Worm (Caenorhabditis elegans) whole organism, L1 larva: Measurements from ENCODE around the gene drd-50.
A peak's percentile ranks its signal among the peaks of the same experiment; 100 is the strongest.

ENCODE experiments used
- C04F5.9 ChIP-seq: sonication (generic microtip); optimal IDR thresholded peaks from 2 replicates; lab custom pipeline; 2016; ENCODE audit warnings: missing genetic modification characterization, missing compliant biosample characterization
- Y116A8C.19 ChIP-seq: sonication (generic microtip); optimal IDR thresholded peaks from 2 replicates; lab custom pipeline; 2016; ENCODE audit warnings: missing compliant biosample characterization, missing genetic modification characterization, borderline replicate concordance
- aha-1 ChIP-seq: fragments of 150-350 bp; optimal IDR thresholded peaks from 2 replicates; lab custom pipeline; 2014; ENCODE audit warnings: missing biosample characterization, missing genetic modification characterization
- blmp-1 ChIP-seq: fragments of 150-350 bp; optimal IDR thresholded peaks from 2 replicates; lab custom pipeline; 2014; ENCODE audit warnings: missing biosample characterization, missing genetic modification characterization
- ceh-82 ChIP-seq, 3 experiments: fragments of 150-350 bp in 1 of 3; sonication (generic microtip) in 2 of 3; optimal IDR thresholded peaks; 2 replicates each; lab custom pipeline; 2014 to 2017; ENCODE audit warnings: missing biosample characterization in 3 of 3, missing genetic modification characterization in 3 of 3
- ceh-88 ChIP-seq: fragments of 200-800 bp; sonication (Bioruptor generic); IDR thresholded peaks from 2 replicates; pipeline ENCODE4 v1.3.6; 2022; ENCODE audit warnings: missing genetic modification characterization, missing compliant biosample characterization
- ceh-90 ChIP-seq: sonication (generic microtip); optimal IDR thresholded peaks from 2 replicates; lab custom pipeline; 2016; ENCODE audit warnings: missing genetic modification characterization, missing compliant biosample characterization
- ces-1 ChIP-seq: fragments of 150-350 bp; optimal IDR thresholded peaks from 2 replicates; lab custom pipeline; 2014; ENCODE audit warnings: missing biosample characterization, missing genetic modification reagents, missing genetic modification characterization
- dsc-1 ChIP-seq: sonication (generic microtip); optimal IDR thresholded peaks from 2 replicates; lab custom pipeline; 2016; ENCODE audit warnings: mild to moderate bottlenecking, missing genetic modification characterization, missing compliant biosample characterization
- efl-1 ChIP-seq, 4 experiments: fragments of 150-350 bp; optimal IDR thresholded peaks in 3 of 4; peaks in 1 of 4; 1 replicate in 1 of 4; 2 replicates in 3 of 4; lab custom pipeline; 2014; ENCODE audit warnings: missing biosample characterization in 2 of 4, missing genetic modification characterization in 2 of 4, missing genetic modification reagents in 2 of 4
- efl-3 ChIP-seq: fragments of 200-800 bp; sonication (Bioruptor generic); optimal IDR thresholded peaks from 2 replicates; lab custom pipeline; 2018; ENCODE audit warnings: mild to moderate bottlenecking, missing genetic modification characterization, missing compliant biosample characterization
- egl-27 ChIP-seq, 2 experiments: fragments of 150-350 bp in 1 of 2; sonication (generic microtip); optimal IDR thresholded peaks; 3 replicates each; lab custom pipeline; 2017 to 2018; ENCODE audit warnings: missing biosample characterization in 2 of 2, missing genetic modification characterization in 2 of 2, missing genetic modification reagents in 2 of 2
- elt-2 ChIP-seq: sonication (generic microtip); optimal IDR thresholded peaks from 2 replicates; lab custom pipeline; 2016; ENCODE audit warnings: missing genetic modification characterization, mild to moderate bottlenecking, inconsistent platforms, missing compliant biosample characterization, missing genetic modification reagents
- ets-5 ChIP-seq: fragments of 200-800 bp; sonication (Bioruptor generic); IDR thresholded peaks from 2 replicates; pipeline ENCODE4 v1.3.6; 2022; ENCODE audit warnings: missing genetic modification characterization, missing compliant biosample characterization
- fkh-4 ChIP-seq: sonication (generic microtip); optimal IDR thresholded peaks from 2 replicates; lab custom pipeline; 2016; ENCODE audit warnings: missing compliant biosample characterization, missing genetic modification characterization, borderline replicate concordance
- fos-1 ChIP-seq: fragments of 150-350 bp; optimal IDR thresholded peaks from 2 replicates; lab custom pipeline; 2014; ENCODE audit warnings: missing biosample characterization, missing genetic modification characterization
- hpl-2 ChIP-seq: fragments of 150-350 bp; optimal IDR thresholded peaks from 2 replicates; lab custom pipeline; 2014; ENCODE audit warnings: missing biosample characterization, missing genetic modification reagents, missing genetic modification characterization
- irx-1 ChIP-seq: sonication (generic microtip); optimal IDR thresholded peaks from 2 replicates; lab custom pipeline; 2016; ENCODE audit warnings: missing genetic modification characterization, missing compliant biosample characterization
- isw-1 ChIP-seq: fragments of 200-800 bp; sonication (Bioruptor generic); IDR thresholded peaks from 2 replicates; pipeline ENCODE4 v1.3.6; 2022; ENCODE audit warnings: missing genetic modification characterization, missing compliant biosample characterization
- jun-1 ChIP-seq: fragments of 150-350 bp; optimal IDR thresholded peaks from 2 replicates; lab custom pipeline; 2014; ENCODE audit warnings: missing biosample characterization, missing genetic modification reagents, missing genetic modification characterization
- lin-13 ChIP-seq: fragments of 150-350 bp; optimal IDR thresholded peaks from 2 replicates; lab custom pipeline; 2014; ENCODE audit warnings: missing biosample characterization, missing genetic modification reagents, missing genetic modification characterization
- lin-14 ChIP-seq: fragments of 200-800 bp; sonication (Bioruptor generic); optimal IDR thresholded peaks from 2 replicates; lab custom pipeline; 2018; ENCODE audit warnings: mild to moderate bottlenecking, missing genetic modification characterization, moderate library complexity, missing compliant biosample characterization
- lin-15B ChIP-seq: fragments of 150-350 bp; sonication (generic microtip); optimal IDR thresholded peaks from 3 replicates; lab custom pipeline; 2014; ENCODE audit warnings: missing biosample characterization, missing genetic modification characterization
- lin-35 ChIP-seq, 2 experiments: fragments of 150-350 bp; optimal IDR thresholded peaks; 2 replicates each; lab custom pipeline; 2014; ENCODE audit warnings: missing biosample characterization in 2 of 2, missing genetic modification characterization in 2 of 2, missing genetic modification reagents in 2 of 2
- mab-9 ChIP-seq: fragments of 200-800 bp; sonication (Bioruptor generic); IDR thresholded peaks from 2 replicates; pipeline ENCODE4 v1.3.6; 2022; ENCODE audit warnings: missing genetic modification reagents, missing genetic modification characterization, missing compliant biosample characterization
- nhr-19 ChIP-seq: fragments of 200-800 bp; sonication (Bioruptor generic); conservative IDR thresholded peaks from 2 replicates; pipeline ENCODE4 v1.3.6; 2022; ENCODE audit warnings: missing genetic modification characterization, missing compliant biosample characterization
- nhr-237 ChIP-seq: fragments of 150-350 bp; optimal IDR thresholded peaks from 2 replicates; lab custom pipeline; 2014; ENCODE audit warnings: missing biosample characterization, missing genetic modification characterization
- nhr-28 ChIP-seq: fragments of 150-350 bp; optimal IDR thresholded peaks from 2 replicates; lab custom pipeline; 2014; ENCODE audit warnings: missing biosample characterization, missing genetic modification characterization
- nhr-47 ChIP-seq: sonication (generic microtip); optimal IDR thresholded peaks from 2 replicates; lab custom pipeline; 2016; ENCODE audit warnings: mild to moderate bottlenecking, missing genetic modification characterization, moderate library complexity, missing compliant biosample characterization
- nhr-71 ChIP-seq: sonication (generic microtip); optimal IDR thresholded peaks from 2 replicates; lab custom pipeline; 2016; ENCODE audit warnings: mild to moderate bottlenecking, missing genetic modification characterization, moderate library complexity, missing compliant biosample characterization
- nhr-77 ChIP-seq: fragments of 150-350 bp; optimal IDR thresholded peaks from 2 replicates; lab custom pipeline; 2014; ENCODE audit warnings: missing biosample characterization, missing genetic modification characterization
- nhr-84 ChIP-seq: sonication (generic microtip); optimal IDR thresholded peaks from 2 replicates; lab custom pipeline; 2017; ENCODE audit warnings: missing biosample characterization, missing genetic modification characterization
- nhr-85 ChIP-seq: sonication (generic microtip); peaks from one replicate; lab custom pipeline; 2016; ENCODE audit warnings: missing genetic modification characterization, inconsistent platforms, missing compliant biosample characterization
- nhr-90 ChIP-seq: sonication (generic microtip); optimal IDR thresholded peaks from 2 replicates; lab custom pipeline; 2016; ENCODE audit warnings: mild to moderate bottlenecking, missing genetic modification characterization, missing compliant biosample characterization; ENCODE audit not compliant: poor library complexity
- pax-3 ChIP-seq: fragments of 200-800 bp; sonication (Bioruptor generic); optimal IDR thresholded peaks from 2 replicates; lab custom pipeline; 2018; ENCODE audit warnings: mild to moderate bottlenecking, missing genetic modification characterization, moderate library complexity, missing compliant biosample characterization
- rnt-1 ChIP-seq: sonication (generic microtip); optimal IDR thresholded peaks from 2 replicates; lab custom pipeline; 2016; ENCODE audit warnings: mild to moderate bottlenecking, missing genetic modification characterization, moderate library complexity, missing compliant biosample characterization
- skn-1 ChIP-seq: fragments of 150-350 bp; optimal IDR thresholded peaks from 2 replicates; lab custom pipeline; 2014; ENCODE audit warnings: missing biosample characterization, missing genetic modification characterization
- snu-23 ChIP-seq: sonication (generic microtip); optimal IDR thresholded peaks from 2 replicates; lab custom pipeline; 2016; ENCODE audit warnings: missing genetic modification characterization, missing compliant biosample characterization
- sptf-1 ChIP-seq: fragments of 150-350 bp; optimal IDR thresholded peaks from 2 replicates; lab custom pipeline; 2014; ENCODE audit warnings: missing biosample characterization, missing genetic modification characterization
- tbx-2 ChIP-seq: sonication (generic microtip); optimal IDR thresholded peaks from 2 replicates; lab custom pipeline; 2016; ENCODE audit warnings: missing genetic modification characterization, missing compliant biosample characterization
- unc-130 ChIP-seq: fragments of 150-350 bp; optimal IDR thresholded peaks from 2 replicates; lab custom pipeline; 2017; ENCODE audit warnings: missing biosample characterization, missing genetic modification characterization, inconsistent platforms
- unc-86 ChIP-seq: sonication (generic microtip); optimal IDR thresholded peaks from 2 replicates; lab custom pipeline; 2016; ENCODE audit warnings: missing genetic modification characterization, missing compliant biosample characterization
- zag-1 ChIP-seq: fragments of 150-350 bp; optimal IDR thresholded peaks from 2 replicates; lab custom pipeline; 2014; ENCODE audit warnings: missing biosample characterization, missing genetic modification characterization

The drd-50 gene

DNA sequence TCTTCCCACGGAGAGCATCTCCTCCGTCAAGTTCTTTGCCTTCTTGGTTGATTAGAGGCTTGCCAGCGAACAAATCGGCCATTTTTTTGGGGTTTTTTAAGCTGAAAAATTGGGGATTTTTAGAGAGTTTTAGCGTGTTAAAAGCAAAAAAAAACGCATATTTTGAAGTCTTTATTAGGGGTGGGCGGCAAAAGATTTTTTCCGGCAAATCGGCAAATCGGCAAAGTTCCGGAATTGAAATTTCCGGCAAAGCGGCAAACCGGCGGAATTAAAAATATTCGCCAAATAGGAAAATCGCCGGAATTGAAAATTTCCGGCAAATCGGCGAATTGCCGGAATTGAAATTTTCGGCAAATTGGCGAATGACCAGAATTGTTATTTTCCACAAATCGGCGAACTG is 33.4 kb upstream of the drd-50 start, which contains the start of gene C35B1.5:
Gene C35B1.5, minus strand, starts transcription at position 101 of the 400 bp plus-strand sequence.
- TF ChIP-seq ceh-90 (tag; lab: Kevin White, UChicago), result no peak
- TF ChIP-seq lin-35 (GFP tag; optimal IDR thresholded peaks at IDR 0.05; lab: Kevin White, UChicago), result no peak
- no peak for TF ChIP-seq unc-130
- TF ChIP-seq nhr-84 (tag; lab: Kevin White, UChicago), result no peak
- TF ChIP-seq mab-9 (GFP tag; lab: Robert Waterston, UW), result no peak
- no peak for TF ChIP-seq nhr-47
- TF ChIP-seq blmp-1 (tag; lab: Kevin White, UChicago), result no peak
- no peak for TF ChIP-seq egl-27 (tag; optimal IDR thresholded peaks at IDR 0.05; lab: Kevin White, UChicago)
- no peak for TF ChIP-seq aha-1 (tag; lab: Kevin White, UChicago)
- TF ChIP-seq fkh-4, result no peak
- no peak for TF ChIP-seq nhr-28 (tag; lab: Kevin White, UChicago)
- no peak for TF ChIP-seq lin-15B (tag; lab: Kevin White, UChicago)
- TF ChIP-seq C04F5.9 (tag; lab: Kevin White, UChicago), result no peak

ce11 chrIV:4085022-4085421 is 32.5 kb upstream of the drd-50 start:
- TF ChIP-seq nhr-85 (tag; lab: Kevin White, UChicago), result peak; percentile 83
- TF ChIP-seq pax-3, result no peak
- TF ChIP-seq rnt-1, result no peak
- TF ChIP-seq nhr-90 (tag; lab: Kevin White, UChicago), result peak; percentile 7
- TF ChIP-seq blmp-1 (tag; lab: Kevin White, UChicago), result peak; percentile 8
- TF ChIP-seq ceh-88, result no peak
- TF ChIP-seq nhr-47, result no peak
- no peak for TF ChIP-seq zag-1 (tag; lab: Kevin White, UChicago)
- TF ChIP-seq hpl-2 (GFP tag; lab: Kevin White, UChicago), result no peak
- TF ChIP-seq nhr-237 (tag; lab: Kevin White, UChicago), result no peak
- TF ChIP-seq elt-2 (tag; lab: Kevin White, UChicago), result peak; percentile 48
- TF ChIP-seq jun-1, result no peak
- no peak for TF ChIP-seq lin-13
- TF ChIP-seq sptf-1, result no peak
- TF ChIP-seq tbx-2, result no peak
- no peak for TF ChIP-seq efl-3 (GFP tag; lab: Kevin White, UChicago)
- no peak for TF ChIP-seq fos-1 (tag; lab: Kevin White, UChicago)
- no peak for TF ChIP-seq dsc-1 (tag; lab: Kevin White, UChicago)
- peak; percentile 98 for TF ChIP-seq skn-1 (tag; lab: Kevin White, UChicago)
- no peak for TF ChIP-seq efl-1 (optimal IDR thresholded peaks at IDR 0.05; lab: Kevin White, UChicago)
- TF ChIP-seq efl-1 (GFP tag; optimal IDR thresholded peaks at IDR 0.05 in 1 of 2; lab: Kevin White, UChicago), result no peak
- TF ChIP-seq lin-14 (GFP tag; lab: Kevin White, UChicago), result no peak
- TF ChIP-seq aha-1 (tag; lab: Kevin White, UChicago), result no peak
- TF ChIP-seq nhr-28 (tag; lab: Kevin White, UChicago), result no peak
- no peak for TF ChIP-seq irx-1 (tag; lab: Kevin White, UChicago)
- no peak for TF ChIP-seq isw-1 (GFP tag; lab: Robert Waterston, UW)
- TF ChIP-seq Y116A8C.19 (tag; lab: Kevin White, UChicago), result no peak
- TF ChIP-seq nhr-19 (GFP tag; lab: Robert Waterston, UW), result peak; percentile 28; the same call in 1 of the 2 replicates
- TF ChIP-seq nhr-71 (tag; lab: Kevin White, UChicago), result no peak
- TF ChIP-seq ets-5, result no peak
- TF ChIP-seq lin-35 (GFP tag; optimal IDR thresholded peaks at IDR 0.05; lab: Kevin White, UChicago), result peak in 1 of 2 experiments; percentile 57
- TF ChIP-seq snu-23 (GFP tag; lab: Kevin White, UChicago), result peak; percentile 27
- TF ChIP-seq nhr-84 (tag; lab: Kevin White, UChicago), result no peak
- TF ChIP-seq C04F5.9 (tag; lab: Kevin White, UChicago), result no peak
- TF ChIP-seq ces-1 (GFP tag; lab: Kevin White, UChicago), result no peak
- no peak for TF ChIP-seq ceh-82 (tag; optimal IDR thresholded peaks at IDR 0.05; lab: Kevin White, UChicago)
- TF ChIP-seq nhr-77 (tag; lab: Kevin White, UChicago), result no peak
- TF ChIP-seq unc-86, result no peak
